Worm (Caenorhabditis elegans) whole organism, midembryonic: Measurements from ENCODE around the gene cpf-2.

Experiments used
- T22C8.4 ChIP-seq: fragments of 200-800 bp; sonication (Bioruptor generic); IDR thresholded peaks from 2 replicates; pipeline ENCODE4 v1.3.6; 2022; ENCODE audit warnings: missing genetic modification characterization, missing compliant biosample characterization
- cog-1 ChIP-seq: sonication (generic microtip); optimal IDR thresholded peaks from 2 replicates; lab custom pipeline; 2016; ENCODE audit warnings: missing genetic modification characterization, missing compliant biosample characterization
- flt-1 ChIP-seq: fragments of 200-800 bp; sonication (Bioruptor generic); IDR thresholded peaks from 2 replicates; pipeline ENCODE4 v1.3.6; 2022; ENCODE audit warnings: missing genetic modification characterization, missing compliant biosample characterization
- klf-2 ChIP-seq: fragments of 200-800 bp; sonication (Bioruptor generic); conservative IDR thresholded peaks from 2 replicates; pipeline ENCODE4 v1.3.6; 2022; ENCODE audit warnings: missing genetic modification reagents, missing genetic modification characterization, missing compliant biosample characterization
- med-1 ChIP-seq: sonication (generic microtip); optimal IDR thresholded peaks from 2 replicates; lab custom pipeline; 2017; ENCODE audit warnings: missing genetic modification characterization, mild to moderate bottlenecking, missing compliant biosample characterization, antibody characterized with exemption, missing genetic modification reagents; ENCODE audit not compliant: insufficient read depth
- ref-1 ChIP-seq: fragments of 200-800 bp; sonication (Bioruptor generic); conservative IDR thresholded peaks from 2 replicates; pipeline ENCODE4 v1.3.6; 2022; ENCODE audit warnings: missing genetic modification reagents, missing genetic modification characterization, missing compliant biosample characterization
- tab-1 ChIP-seq: fragments of 200-800 bp; sonication (Bioruptor generic); IDR thresholded peaks from 2 replicates; pipeline ENCODE4 v1.3.6; 2022; ENCODE audit warnings: missing genetic modification characterization, missing compliant biosample characterization
- ztf-23 ChIP-seq: fragments of 200-800 bp; sonication (Bioruptor generic); IDR thresholded peaks from 2 replicates; pipeline ENCODE4 v1.3.6; 2022; ENCODE audit warnings: missing genetic modification reagents, missing genetic modification characterization, missing compliant biosample characterization
- ztf-29 ChIP-seq: fragments of 200-800 bp; sonication (Bioruptor generic); IDR thresholded peaks from 2 replicates; pipeline ENCODE4 v1.3.6; 2022; ENCODE audit warnings: missing genetic modification reagents, missing genetic modification characterization, missing compliant biosample characterization

cpf-2 gene

DNA sequence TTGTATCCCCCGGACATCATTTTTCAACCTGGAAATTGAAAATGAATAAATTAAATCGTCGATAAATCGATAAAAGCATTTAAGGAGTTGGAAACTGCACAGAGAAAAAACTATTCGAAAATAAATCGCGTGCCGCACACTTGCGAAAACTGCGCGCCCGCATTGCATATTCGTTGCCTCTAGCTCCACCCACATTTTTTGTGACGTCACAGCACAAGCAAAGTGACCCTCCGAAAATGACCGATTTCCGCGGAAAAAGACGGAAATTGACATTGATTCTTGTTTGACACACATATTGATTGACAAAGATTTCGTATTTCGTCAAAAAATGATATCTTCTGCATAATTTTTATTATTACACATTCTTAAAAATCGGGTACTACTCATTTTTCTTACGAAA lies at the start of gene cpf-2:
Gene cpf-2 (minus strand): TSS at position 28 of the 400 bp plus-strand sequence.
- TF ChIP-seq ref-1 (GFP tag; lab: Robert Waterston, UW) (0 out of 2 replicates have a peak, but pooled peaks have one; percentile 23), ztf-23 (GFP tag; lab: Robert Waterston, UW) (peak; percentile 83), tab-1 (peak; percentile 73; the same call in 1 of the 2 replicates), ztf-29 (GFP tag; lab: Robert Waterston, UW) (0 out of 2 replicates have a peak, but pooled peaks have one; percentile 25), klf-2 (GFP tag; lab: Robert Waterston, UW) (0 out of 2 replicates have a peak, but pooled peaks have one; percentile 44), med-1 (GFP tag; lab: Kevin White, UChicago) (peak; percentile 89), flt-1 (GFP tag; lab: Robert Waterston, UW) (peak; percentile 88), cog-1 (tag; lab: Kevin White, UChicago) (peak; percentile 45), T22C8.4 (GFP tag; lab: Robert Waterston, UW) (peak; percentile 73)

DNA sequence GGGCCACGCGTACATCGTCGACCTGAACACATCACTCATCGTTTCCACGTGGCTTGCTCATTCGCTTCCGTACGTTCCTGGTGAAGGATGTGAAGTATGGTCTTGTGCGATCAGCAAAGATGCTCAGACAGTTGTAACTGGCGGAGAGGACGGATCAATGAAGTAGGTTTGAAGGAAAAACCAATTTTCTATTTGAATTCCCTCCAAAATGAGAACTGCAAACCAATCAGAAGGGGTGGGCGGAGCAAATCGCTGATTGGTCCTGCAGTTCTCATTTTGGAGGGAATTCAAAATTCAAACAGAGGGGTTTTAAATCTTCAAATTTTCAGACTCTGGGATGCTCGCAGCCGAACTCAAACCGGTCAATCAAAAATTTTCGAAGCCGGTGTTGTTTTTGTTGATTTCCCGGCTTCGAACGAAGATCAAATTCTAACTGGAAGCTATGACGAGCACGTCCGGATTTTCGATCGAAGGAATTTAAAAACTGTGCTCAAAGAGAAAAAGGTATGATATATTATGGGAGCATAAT lies 48.8 kb upstream of the cpf-2 start:
- no peak for TF ChIP-seq ref-1 (GFP tag; lab: Robert Waterston, UW)
- TF ChIP-seq klf-2 (GFP tag; lab: Robert Waterston, UW), result no peak
- no peak for TF ChIP-seq T22C8.4 (GFP tag; lab: Robert Waterston, UW)
- TF ChIP-seq tab-1, result no peak
- TF ChIP-seq flt-1 (GFP tag; lab: Robert Waterston, UW), result no peak
- TF ChIP-seq ztf-23 (GFP tag; lab: Robert Waterston, UW), result no peak
- no peak for TF ChIP-seq cog-1 (tag; lab: Kevin White, UChicago)

DNA sequence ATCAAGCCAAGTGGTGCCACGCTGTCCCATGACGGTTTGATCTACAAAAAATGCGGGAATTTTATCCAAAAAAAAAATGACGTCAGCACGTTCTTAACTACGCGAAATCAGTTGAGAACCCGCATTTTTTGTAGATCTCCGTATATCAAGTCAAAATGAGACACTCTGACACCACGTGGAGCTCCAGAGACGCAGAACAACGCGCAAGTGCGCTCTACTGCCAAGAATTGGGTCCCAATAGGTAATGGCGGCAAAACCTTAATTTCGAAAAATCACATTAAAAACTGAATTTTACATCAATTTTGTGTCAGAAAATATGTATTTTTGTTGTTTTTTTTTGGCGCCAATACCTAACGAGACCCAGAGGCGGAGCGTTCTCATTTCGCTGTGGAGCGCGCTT lies 48.3 kb upstream of the cpf-2 start:
- TF ChIP-seq cog-1 (tag; lab: Kevin White, UChicago), result no peak
- no peak for TF ChIP-seq tab-1
- TF ChIP-seq T22C8.4 (GFP tag; lab: Robert Waterston, UW), result no peak
- TF ChIP-seq med-1 (GFP tag; lab: Kevin White, UChicago), result no peak
- no peak for TF ChIP-seq klf-2 (GFP tag; lab: Robert Waterston, UW)
- no peak for TF ChIP-seq ztf-23 (GFP tag; lab: Robert Waterston, UW)
- no peak for TF ChIP-seq flt-1 (GFP tag; lab: Robert Waterston, UW)
- TF ChIP-seq ztf-29 (GFP tag; lab: Robert Waterston, UW), result no peak
- no peak for TF ChIP-seq ref-1 (GFP tag; lab: Robert Waterston, UW)

DNA sequence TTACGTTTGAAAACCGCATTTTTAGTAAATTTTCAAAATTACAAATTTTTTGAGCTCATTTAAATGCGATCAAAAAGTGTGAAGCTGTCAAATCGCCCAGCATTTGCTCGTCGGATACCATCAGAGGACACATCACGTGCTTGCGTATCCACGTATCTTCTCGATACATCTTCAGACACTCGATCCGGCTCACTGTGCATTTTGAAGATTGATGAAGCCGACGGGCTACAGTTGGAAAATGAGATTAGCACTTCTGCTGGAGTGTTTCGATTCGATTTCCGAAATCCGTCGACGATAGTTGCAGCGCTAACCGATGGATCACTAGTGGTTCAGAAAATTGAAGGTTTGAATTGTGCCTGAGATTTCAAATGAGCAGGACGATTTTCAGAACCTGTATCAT lies 46.4 kb upstream of the cpf-2 start, which contains the start of gene dph-7:
Gene dph-7 (plus strand): TSS at position 53 of the 400 bp plus-strand sequence.
- no peak for TF ChIP-seq tab-1
- TF ChIP-seq klf-2 (GFP tag; lab: Robert Waterston, UW), result no peak
- no peak for TF ChIP-seq ref-1 (GFP tag; lab: Robert Waterston, UW)
- TF ChIP-seq ztf-29 (GFP tag; lab: Robert Waterston, UW), result no peak
- no peak for TF ChIP-seq T22C8.4 (GFP tag; lab: Robert Waterston, UW)
- TF ChIP-seq flt-1 (GFP tag; lab: Robert Waterston, UW), result no peak
- TF ChIP-seq med-1 (GFP tag; lab: Kevin White, UChicago), result no peak
- no peak for TF ChIP-seq ztf-23 (GFP tag; lab: Robert Waterston, UW)
- TF ChIP-seq cog-1 (tag; lab: Kevin White, UChicago), result no peak

DNA sequence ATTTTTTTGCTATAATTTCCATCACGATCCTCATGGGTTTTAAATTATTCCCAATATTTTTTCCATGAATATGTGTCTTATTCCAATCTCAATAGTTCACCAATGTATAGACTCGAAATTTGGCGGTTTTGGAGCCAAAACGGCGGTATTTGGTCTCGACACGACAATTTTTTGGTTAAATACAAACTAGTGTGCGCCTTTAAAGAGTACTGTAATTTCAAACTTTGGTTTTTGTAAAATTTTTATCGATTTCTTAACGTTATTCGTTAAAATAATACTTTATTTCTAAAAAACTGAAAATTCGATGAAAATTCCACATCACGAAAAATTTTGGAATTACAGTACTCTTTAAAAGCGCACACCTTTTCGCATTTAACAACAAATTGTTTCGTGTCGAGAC lies 46.0 kb upstream of the cpf-2 start:
- TF ChIP-seq klf-2 (GFP tag; lab: Robert Waterston, UW), result no peak
- TF ChIP-seq tab-1, result no peak
- TF ChIP-seq ref-1 (GFP tag; lab: Robert Waterston, UW), result no peak
- TF ChIP-seq ztf-29 (GFP tag; lab: Robert Waterston, UW), result no peak
- TF ChIP-seq ztf-23 (GFP tag; lab: Robert Waterston, UW), result no peak
- TF ChIP-seq flt-1 (GFP tag; lab: Robert Waterston, UW), result no peak
- TF ChIP-seq T22C8.4 (GFP tag; lab: Robert Waterston, UW), result no peak
- no peak for TF ChIP-seq cog-1 (tag; lab: Kevin White, UChicago)
- TF ChIP-seq med-1 (GFP tag; lab: Kevin White, UChicago), result no peak

DNA sequence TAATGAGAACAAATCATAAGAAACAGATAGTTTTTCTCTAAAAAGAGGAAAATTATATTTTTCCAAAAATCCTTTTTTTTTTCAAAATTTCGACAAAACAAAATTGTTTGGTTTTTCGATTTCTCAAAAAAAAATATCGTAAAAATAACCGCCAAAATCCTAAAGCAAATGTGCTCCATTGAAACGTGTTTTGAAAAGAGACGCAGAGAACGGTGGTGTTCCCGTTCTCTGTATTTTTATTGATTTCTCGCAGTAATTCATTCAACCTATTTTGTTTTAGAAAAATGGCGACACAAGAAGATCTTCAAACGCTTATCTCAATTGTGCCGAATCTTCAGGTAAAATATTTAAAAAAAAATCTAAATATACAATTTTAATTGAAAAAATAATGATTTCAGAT lies 45.1 kb upstream of the cpf-2 start, which contains the start of gene Y43F4B.10:
Gene Y43F4B.10 (plus strand): TSS at position 281 of the 400 bp plus-strand sequence.
- 0 out of 2 replicates have a peak, but pooled peaks have one; percentile 38 for TF ChIP-seq T22C8.4 (GFP tag; lab: Robert Waterston, UW)
- TF ChIP-seq cog-1 (tag; lab: Kevin White, UChicago), result no peak
- no peak for TF ChIP-seq med-1 (GFP tag; lab: Kevin White, UChicago)

DNA sequence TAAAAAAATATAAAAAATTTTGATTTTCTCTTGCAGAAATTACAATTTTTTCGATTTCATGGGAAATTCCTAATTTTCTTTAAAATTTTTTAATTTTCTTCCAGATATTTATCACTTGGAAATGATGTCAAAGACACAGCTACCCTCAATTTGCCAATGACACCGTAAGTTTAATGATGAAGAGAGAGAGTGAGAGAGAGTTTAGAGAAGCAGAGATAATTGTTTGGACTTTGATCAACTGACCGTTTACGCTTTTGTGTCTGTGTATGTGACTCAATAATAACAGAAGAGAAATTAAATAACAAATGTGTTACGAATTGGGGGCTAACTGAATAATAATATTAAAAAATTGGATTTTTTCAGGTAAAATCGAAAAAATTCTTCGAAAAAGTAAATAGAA lies 41.9 kb upstream of the cpf-2 start:
- TF ChIP-seq T22C8.4 (GFP tag; lab: Robert Waterston, UW), result no peak
- no peak for TF ChIP-seq med-1 (GFP tag; lab: Kevin White, UChicago)
- no peak for TF ChIP-seq ztf-29 (GFP tag; lab: Robert Waterston, UW)
- TF ChIP-seq flt-1 (GFP tag; lab: Robert Waterston, UW), result no peak
- TF ChIP-seq cog-1 (tag; lab: Kevin White, UChicago), result no peak
- no peak for TF ChIP-seq ztf-23 (GFP tag; lab: Robert Waterston, UW)
- TF ChIP-seq ref-1 (GFP tag; lab: Robert Waterston, UW), result no peak
- TF ChIP-seq klf-2 (GFP tag; lab: Robert Waterston, UW), result no peak
- TF ChIP-seq tab-1, result no peak

DNA sequence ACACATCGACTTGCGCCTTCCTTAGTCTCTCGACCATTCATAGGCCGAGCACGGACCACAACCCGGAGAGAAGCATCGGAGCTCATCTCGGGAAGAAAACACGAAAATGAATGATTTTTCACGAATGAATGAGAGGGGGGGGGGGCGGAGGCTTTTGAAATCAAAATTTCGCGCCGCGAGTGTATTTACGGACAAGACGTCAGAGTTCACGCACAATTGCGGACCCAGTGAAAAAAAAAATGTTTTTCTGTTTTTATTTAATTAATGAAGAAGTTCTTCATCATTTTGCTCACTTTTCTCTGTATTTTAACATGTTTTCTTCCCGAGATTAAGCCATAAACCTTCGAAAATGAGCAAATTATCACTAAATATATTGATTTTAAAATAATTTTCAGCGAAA lies 38.4 kb upstream of the cpf-2 start, which contains the start of the genes klp-19 and slc-36.1:
Gene klp-19 (minus strand): TSS at position 153 of the 400 bp plus-strand sequence.
Gene slc-36.1 (plus strand): TSS at position 396 of the 400 bp plus-strand sequence.
- TF ChIP-seq med-1 (GFP tag; lab: Kevin White, UChicago), result no peak
- no peak for TF ChIP-seq T22C8.4 (GFP tag; lab: Robert Waterston, UW)
- TF ChIP-seq ztf-29 (GFP tag; lab: Robert Waterston, UW), result no peak
- no peak for TF ChIP-seq cog-1 (tag; lab: Kevin White, UChicago)
- TF ChIP-seq ztf-23 (GFP tag; lab: Robert Waterston, UW), result no peak
- no peak for TF ChIP-seq tab-1
- TF ChIP-seq ref-1 (GFP tag; lab: Robert Waterston, UW), result no peak
- TF ChIP-seq flt-1 (GFP tag; lab: Robert Waterston, UW), result no peak
- TF ChIP-seq klf-2 (GFP tag; lab: Robert Waterston, UW), result no peak

DNA sequence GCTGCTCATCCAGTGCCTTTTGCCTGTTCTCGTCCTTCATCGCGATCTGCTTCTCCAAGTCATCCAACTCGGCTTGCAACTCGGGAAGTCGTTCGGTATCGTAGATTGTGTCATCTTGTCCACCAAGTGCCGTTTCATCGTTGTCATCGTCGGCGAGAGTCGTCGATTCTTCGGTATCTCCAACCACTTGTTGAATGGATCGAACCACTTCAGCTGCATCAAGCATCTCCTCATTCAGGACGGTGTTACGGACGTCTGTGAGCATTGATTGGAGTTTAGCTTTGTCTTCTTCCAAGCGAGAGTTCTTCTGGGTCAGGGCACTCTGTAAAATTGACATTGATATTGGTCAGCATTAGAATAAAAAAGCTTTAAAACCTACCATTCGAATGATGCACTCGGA lies 36.9 kb upstream of the cpf-2 start:
- TF ChIP-seq ref-1 (GFP tag; lab: Robert Waterston, UW) (no peak), ztf-23 (GFP tag; lab: Robert Waterston, UW) (no peak), klf-2 (GFP tag; lab: Robert Waterston, UW) (no peak), flt-1 (GFP tag; lab: Robert Waterston, UW) (no peak)
